Fruit fly (Drosophila melanogaster) whole organism, embryonic: ENCODE data around the gene ng4.
A peak's percentile ranks its signal among the peaks of the same experiment; 100 is the strongest.

Experiments used
- CG12236 ChIP-seq: fragments of 200-800 bp; sonication (Bioruptor generic); optimal IDR thresholded peaks from 2 replicates; lab custom pipeline; 2016; ENCODE audit warnings: missing biosample characterization, missing genetic modification characterization
- CG18476 ChIP-seq: fragments of 200-800 bp; sonication (Bioruptor generic); optimal IDR thresholded peaks from 2 replicates; lab custom pipeline; 2016; ENCODE audit warnings: missing biosample characterization, mild to moderate bottlenecking, missing genetic modification characterization
- CG2199 ChIP-seq: fragments of 200-800 bp; sonication (Bioruptor generic); IDR thresholded peaks from 3 replicates; pipeline ENCODE4 v1.3.6; 2022; ENCODE audit warnings: missing biosample characterization, missing genetic modification characterization
- CG4328 ChIP-seq: fragments of 200-800 bp; sonication (Bioruptor generic); optimal IDR thresholded peaks from 3 replicates; lab custom pipeline; 2017; ENCODE audit warnings: missing biosample characterization, missing genetic modification reagents, missing genetic modification characterization
- CG6254 ChIP-seq: fragments of 200-800 bp; sonication (Bioruptor generic); optimal IDR thresholded peaks from 3 replicates; lab custom pipeline; 2017; ENCODE audit warnings: mild to moderate bottlenecking, missing biosample characterization, missing genetic modification reagents, missing genetic modification characterization
- CG7963 ChIP-seq: fragments of 200-800 bp; sonication (Bioruptor generic); IDR thresholded peaks from 3 replicates; pipeline ENCODE4 v1.3.6; 2022; ENCODE audit warnings: missing biosample characterization, missing genetic modification characterization; ENCODE audit not compliant: partially characterized antibody
- CHES-1-like ChIP-seq: fragments of 200-800 bp; sonication (Bioruptor generic); optimal IDR thresholded peaks from 2 replicates; lab custom pipeline; 2016; ENCODE audit warnings: missing biosample characterization, missing genetic modification characterization
- Hr51 ChIP-seq, 2 experiments: fragments of 200-800 bp; sonication (Bioruptor generic); optimal IDR thresholded peaks; 2 replicates in 1 of 2; 3 replicates in 1 of 2; lab custom pipeline; 2016 to 2018; ENCODE audit warnings: missing biosample characterization in 2 of 2, missing genetic modification characterization in 2 of 2, mild to moderate bottlenecking in 1 of 2, moderate library complexity in 1 of 2
- Max ChIP-seq: fragments of 200-800 bp; sonication (Bioruptor generic); optimal IDR thresholded peaks from 2 replicates; lab custom pipeline; 2016; ENCODE audit warnings: missing biosample characterization, mild to moderate bottlenecking, missing genetic modification characterization
- NFAT ChIP-seq: fragments of 200-800 bp; sonication (Bioruptor generic); IDR thresholded peaks from 2 replicates; pipeline ENCODE4 v1.3.6; 2022; ENCODE audit warnings: missing biosample characterization, missing genetic modification characterization
- Nf-YA ChIP-seq: fragments of 200-800 bp; sonication (Bioruptor generic); IDR thresholded peaks from 2 replicates; pipeline ENCODE4 v1.3.6; 2022; ENCODE audit warnings: missing biosample characterization, missing genetic modification characterization
- Nf-YB ChIP-seq: fragments of 200-800 bp; sonication (Bioruptor generic); optimal IDR thresholded peaks from 3 replicates; lab custom pipeline; 2019; ENCODE audit warnings: missing biosample characterization, mild to moderate bottlenecking, missing genetic modification characterization, moderate library complexity
- Scr ChIP-seq: fragments of 200-800 bp; sonication (Bioruptor generic); IDR thresholded peaks from 2 replicates; pipeline ENCODE4 v1.3.6; 2022; ENCODE audit warnings: missing biosample characterization, missing genetic modification characterization; ENCODE audit not compliant: partially characterized antibody
- Side ChIP-seq: fragments of 200-800 bp; sonication (Bioruptor generic); optimal IDR thresholded peaks from 2 replicates; lab custom pipeline; 2016; ENCODE audit warnings: missing biosample characterization, missing genetic modification characterization
- ara ChIP-seq: fragments of 200-800 bp; sonication (Bioruptor generic); IDR thresholded peaks from 2 replicates; pipeline ENCODE4 v1.3.6; 2022; ENCODE audit warnings: missing biosample characterization, missing genetic modification characterization
- caup ChIP-seq: fragments of 200-800 bp; sonication (Bioruptor generic); optimal IDR thresholded peaks from 3 replicates; lab custom pipeline; 2017; ENCODE audit warnings: missing biosample characterization, mild to moderate bottlenecking, missing genetic modification characterization, moderate library complexity; ENCODE audit not compliant: severe bottlenecking
- ci ChIP-seq: fragments of 200-800 bp; sonication (Bioruptor generic); IDR thresholded peaks from 3 replicates; pipeline ENCODE4 v1.3.6; 2022; ENCODE audit warnings: missing biosample characterization, missing genetic modification characterization
- da ChIP-seq: fragments of 200-800 bp; sonication (Bioruptor generic); optimal IDR thresholded peaks from 2 replicates; lab custom pipeline; 2016; ENCODE audit warnings: missing biosample characterization, missing genetic modification characterization
- dimm ChIP-seq: fragments of 200-800 bp; sonication (Bioruptor generic); IDR thresholded peaks from 2 replicates; pipeline ENCODE4 v1.3.6; 2022; ENCODE audit warnings: missing biosample characterization, missing genetic modification characterization
- esg ChIP-seq: fragments of 200-800 bp; sonication (Bioruptor generic); conservative IDR thresholded peaks from 2 replicates; pipeline ENCODE4 v1.3.6; 2022; ENCODE audit warnings: missing biosample characterization, missing genetic modification characterization
- fd64A ChIP-seq: fragments of 200-800 bp; sonication (Bioruptor generic); optimal IDR thresholded peaks from 3 replicates; lab custom pipeline; 2018; ENCODE audit warnings: missing biosample characterization, mild to moderate bottlenecking, missing genetic modification characterization
- gcm ChIP-seq: fragments of 200-800 bp; sonication (Bioruptor generic); optimal IDR thresholded peaks from 2 replicates; lab custom pipeline; 2019; ENCODE audit warnings: missing biosample characterization, mild to moderate bottlenecking, missing genetic modification characterization, moderate library complexity
- run ChIP-seq: fragments of 200-800 bp; sonication (Bioruptor generic); optimal IDR thresholded peaks from 3 replicates; lab custom pipeline; 2018; ENCODE audit warnings: missing biosample characterization, mild to moderate bottlenecking, missing genetic modification characterization
- so ChIP-seq: fragments of 200-800 bp; sonication (Bioruptor generic); IDR thresholded peaks from 3 replicates; pipeline ENCODE4 v1.3.6; 2022; ENCODE audit warnings: missing biosample characterization, missing genetic modification characterization
- usp ChIP-seq: fragments of >200 bp; optimal IDR thresholded peaks from 2 replicates; lab custom pipeline; 2017; ENCODE audit warnings: missing biosample characterization, missing genetic modification characterization
- zf30C ChIP-seq: fragments of 200-800 bp; sonication (Bioruptor generic); optimal IDR thresholded peaks from 3 replicates; lab custom pipeline; 2018; ENCODE audit warnings: missing biosample characterization, mild to moderate bottlenecking, missing genetic modification characterization

The ng4 gene

DNA sequence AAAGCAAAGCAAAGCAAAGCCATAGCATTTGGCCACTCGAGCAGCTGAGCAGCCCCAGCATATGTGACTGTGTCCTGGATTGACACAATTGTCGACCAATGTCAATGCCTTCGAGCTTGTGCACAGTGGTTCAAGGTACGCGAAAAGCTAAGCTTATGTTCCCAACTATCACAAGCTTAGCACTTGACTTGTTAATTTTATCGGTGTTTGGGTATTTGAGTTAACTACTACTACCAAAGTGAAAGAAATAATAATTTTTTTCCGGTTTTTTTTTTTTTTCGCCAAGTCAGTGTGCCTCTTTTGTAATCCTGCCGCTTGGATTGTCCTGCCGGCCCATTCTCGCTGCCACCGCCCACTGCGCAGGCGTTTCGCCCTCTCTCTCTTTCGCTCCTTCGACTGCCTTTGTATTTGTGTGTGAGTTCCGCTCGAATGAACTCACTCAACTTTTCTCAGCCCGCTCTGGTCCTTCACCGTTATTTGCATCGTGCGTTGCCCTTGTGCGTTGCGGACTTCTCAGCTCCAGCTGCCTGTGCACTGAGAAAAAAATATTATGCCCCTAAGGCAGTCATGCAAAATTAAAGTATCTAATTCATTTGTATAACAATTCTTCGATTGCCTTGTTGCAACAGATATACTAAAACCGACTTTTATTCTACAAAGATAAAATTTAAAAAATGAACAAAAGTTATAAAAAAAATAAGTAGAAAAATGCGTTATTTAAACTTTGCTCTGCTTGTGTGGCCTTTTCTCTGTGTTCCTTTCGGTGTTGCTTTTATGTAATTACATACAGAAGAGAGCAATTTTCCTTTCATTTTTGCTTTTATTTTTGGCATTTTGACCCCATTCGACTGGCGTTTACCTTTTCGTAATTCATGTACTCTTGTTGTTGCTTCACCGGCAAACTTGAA is 37.9 kb downstream of the ng4 start (continued):
- TF ChIP-seq CG12236 (GFP tag; lab: Kevin White, UChicago) (no peak), CG2199 (GFP tag; lab: Robert Waterston, UW) (no peak), CG4328 (GFP tag; lab: Kevin White, UChicago) (no peak), usp (GFP tag; lab: Kevin White, UChicago) (no peak), CG18476 (GFP tag; lab: Kevin White, UChicago) (peak; percentile 44), Scr (GFP tag; lab: Robert Waterston, UW) (no peak), dimm (GFP tag; lab: Robert Waterston, UW) (peak; percentile 61; the same call in 1 of the 2 replicates), gcm (no peak), CG6254 (GFP tag; lab: Kevin White, UChicago) (peak; percentile 32), Nf-YB (GFP tag; lab: Kevin White, UChicago) (no peak), zf30C (GFP tag; lab: Kevin White, UChicago) (peak; percentile 11), Nf-YA (GFP tag; lab: Robert Waterston, UW) (peak; percentile 54; the same call in 1 of the 2 replicates), ara (peak; percentile 33; the same call in 1 of the 2 replicates), da (GFP tag; lab: Kevin White, UChicago) (no peak), Max (GFP tag; lab: Kevin White, UChicago) (peak; percentile 45), Side (GFP tag; lab: Kevin White, UChicago) (peak; percentile 27), NFAT (GFP tag; lab: Robert Waterston, UW) (0 out of 2 replicates have a peak, but pooled peaks have one; percentile 11), CG7963 (GFP tag; lab: Robert Waterston, UW) (no peak), esg (GFP tag; lab: Robert Waterston, UW) (peak; percentile 68), caup (GFP tag; lab: Kevin White, UChicago) (peak; percentile 64), run (tag; lab: Kevin White, UChicago) (no peak), CHES-1-like (GFP tag; lab: Kevin White, UChicago) (peak; percentile 12), ci (GFP tag; lab: Robert Waterston, UW) (peak; percentile 88), fd64A (GFP tag; lab: Kevin White, UChicago) (no peak), so (GFP tag; lab: Robert Waterston, UW) (peak; percentile 58; the same call in 1 of the 3 replicates), Hr51 (GFP tag; optimal IDR thresholded peaks at IDR 0.05; lab: Kevin White, UChicago) (peak; percentile 52 to 66)
